Comparison of ENCODE assay signal across 3 fruit fly cellular contexts in the genomic region with DNA sequence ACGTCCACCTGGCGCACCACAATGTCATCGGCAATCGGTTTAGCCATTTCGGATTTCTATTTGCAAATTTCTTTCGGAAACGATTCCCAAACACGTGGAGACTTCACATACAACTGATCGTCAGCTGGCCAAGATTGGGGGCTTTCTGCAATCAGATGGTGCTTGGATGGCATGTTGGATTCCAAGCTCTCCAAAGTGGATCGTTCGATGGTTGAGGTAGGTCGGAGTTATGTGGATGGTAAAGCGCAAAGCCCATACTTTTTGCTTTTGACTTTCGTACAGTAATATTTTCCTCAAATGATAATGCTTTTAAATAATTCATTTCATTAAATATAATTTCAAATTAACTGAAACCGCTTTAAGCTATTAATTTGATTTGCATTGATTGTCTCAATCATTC.
A peak's percentile ranks its signal among the peaks of the same experiment; 100 is the strongest.
TF ChIP-seq lines count a peak whose summit lies in the region.

A gene (minus strand): TSS at position 101 of the 400 bp plus-strand sequence.

- TF ChIP-seq CTCF in whole organism, embryonic (GFP tag; optimal IDR thresholded peaks at IDR 0.05; lab: Kevin White, UChicago) = no peak

TF ChIP-seq in whole organism, adult, 20 proteins besides CTCF, POLR2A, EP300 and RAD21:
- TF ChIP-seq CG1620 (GFP tag; optimal IDR thresholded peaks at IDR 0.05; lab: Kevin White, UChicago) (no peak), Mnt (GFP tag; optimal IDR thresholded peaks at IDR 0.05; lab: Kevin White, UChicago) (peak; percentile 45)

TF ChIP-seq in whole organism, embryonic, 481 proteins besides CTCF, POLR2A, EP300 and RAD21:
- peak in 1 of 2 experiments; percentile 68 for TF ChIP-seq crp (GFP tag; optimal IDR thresholded peaks at IDR 0.05; lab: Kevin White, UChicago)
- 0 out of 3 replicates have a peak, but pooled peaks have one; percentile 21 for TF ChIP-seq zen2 (GFP tag; IDR thresholded peaks at IDR 0.05; lab: Robert Waterston, UW; ENCODE audit: partially characterized antibody)
- no peak for TF ChIP-seq Max (GFP tag; optimal IDR thresholded peaks at IDR 0.05; lab: Kevin White, UChicago)
- TF ChIP-seq Jarid2 (GFP tag; optimal IDR thresholded peaks at IDR 0.05; lab: Kevin White, UChicago) = no peak

TF ChIP-seq in whole organism, prepupa, 60 proteins besides CTCF, POLR2A, EP300 and RAD21:
- TF ChIP-seq CG6808 (GFP tag; optimal IDR thresholded peaks at IDR 0.05; lab: Kevin White, UChicago) (no peak), CG3032 (tag; optimal IDR thresholded peaks at IDR 0.05; lab: Kevin White, UChicago) (no peak), svp (GFP tag; lab: Kevin White, UChicago) (no peak), Met (GFP tag; optimal IDR thresholded peaks at IDR 0.05; lab: Kevin White, UChicago) (no peak), CG16779 (tag; optimal IDR thresholded peaks at IDR 0.05; lab: Kevin White, UChicago) (no peak), Sox15 (GFP tag; optimal IDR thresholded peaks at IDR 0.05; lab: Kevin White, UChicago) (no peak), esn (GFP tag; optimal IDR thresholded peaks at IDR 0.05; lab: Kevin White, UChicago) (no peak), OdsH (GFP tag; optimal IDR thresholded peaks at IDR 0.05; lab: Kevin White, UChicago) (no peak), Eip78C (GFP tag; lab: Kevin White, UChicago) (peak; percentile 12)
